Worm (Caenorhabditis elegans): ENCODE results near the gene lpr-5.

Gene lpr-5

DNA sequence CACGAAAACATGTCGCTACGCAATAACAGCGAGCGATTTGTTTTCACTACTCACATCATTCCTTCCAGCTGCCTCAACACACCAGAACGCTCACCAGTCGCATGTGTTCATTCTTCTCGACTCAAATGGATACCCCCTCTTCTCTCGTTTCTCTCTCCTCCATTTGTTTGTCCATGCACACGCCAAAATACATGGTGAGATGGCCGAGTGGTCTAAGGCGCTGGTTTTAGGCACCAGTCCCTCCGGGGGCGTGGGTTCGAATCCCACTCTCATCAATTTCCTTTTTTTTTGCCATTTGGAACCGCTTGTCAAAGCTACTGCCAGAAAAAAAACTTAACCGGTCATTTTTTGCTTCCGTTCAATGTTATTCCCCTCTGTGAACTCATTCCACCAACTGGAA lies 33.6 kb downstream of the lpr-5 start:
- TF ChIP-seq ceh-39 (tag; optimal IDR thresholded peaks at IDR 0.05), result peak; percentile 16
- peak; percentile 88 for TF ChIP-seq mls-2 (tag; optimal IDR thresholded peaks at IDR 0.05)
- peak; percentile 64 for TF ChIP-seq lin-13 (tag; optimal IDR thresholded peaks at IDR 0.05)
- peak; percentile 46 for TF ChIP-seq unc-120 (tag; optimal IDR thresholded peaks at IDR 0.05; ENCODE audit: poor library complexity, severe bottlenecking)
- no peak for TF ChIP-seq unc-62 (GFP tag; optimal IDR thresholded peaks at IDR 0.05)
- TF ChIP-seq mab-5 (tag; optimal IDR thresholded peaks at IDR 0.05), result no peak
- no peak for TF ChIP-seq elt-1 (tag; optimal IDR thresholded peaks at IDR 0.05; ENCODE audit: borderline replicate concordance, insufficient read depth)
- no peak for TF ChIP-seq blmp-1 (tag; optimal IDR thresholded peaks at IDR 0.05)
- TF ChIP-seq tbx-8 (GFP tag; optimal IDR thresholded peaks at IDR 0.05), result peak; percentile 51
- TF ChIP-seq nhr-28 (tag; optimal IDR thresholded peaks at IDR 0.05), result no peak
- TF ChIP-seq sem-2 (GFP tag; optimal IDR thresholded peaks at IDR 0.05), result peak; percentile 73
- TF ChIP-seq ceh-83 (GFP tag; optimal IDR thresholded peaks at IDR 0.05), result peak; percentile 83
- TF ChIP-seq nhr-237 (tag; optimal IDR thresholded peaks at IDR 0.05), result peak; percentile 9
- no peak for TF ChIP-seq nhr-76 (tag; optimal IDR thresholded peaks at IDR 0.05)
- peak; percentile 55 for TF ChIP-seq bed-3 (GFP tag; optimal IDR thresholded peaks at IDR 0.05)
- TF ChIP-seq drap-1 (GFP tag; optimal IDR thresholded peaks at IDR 0.05), result peak; percentile 84
- TF ChIP-seq lin-32 (GFP tag; optimal IDR thresholded peaks at IDR 0.05), result peak; percentile 63
- no peak for TF ChIP-seq snpc-4 (tag; optimal IDR thresholded peaks at IDR 0.05)
- peak; percentile 6 for TF ChIP-seq nhr-12 (tag; optimal IDR thresholded peaks at IDR 0.05)
- TF ChIP-seq sptf-1 (tag; optimal IDR thresholded peaks at IDR 0.05), result peak; percentile 86
- TF ChIP-seq pha-4 (tag; optimal IDR thresholded peaks at IDR 0.05), result peak; percentile 48
- peak; percentile 86 for TF ChIP-seq cnd-1 (tag; optimal IDR thresholded peaks at IDR 0.05)
- peak; percentile 75 for TF ChIP-seq ceh-43 (GFP tag; optimal IDR thresholded peaks at IDR 0.05)
- TF ChIP-seq elt-3 (tag; optimal IDR thresholded peaks at IDR 0.05), result no peak
- TF ChIP-seq ztf-11 (tag; optimal IDR thresholded peaks at IDR 0.05), result peak; percentile 69
- no peak for TF ChIP-seq lsy-2 (tag; optimal IDR thresholded peaks at IDR 0.05)
- no peak for TF ChIP-seq hlh-1 (tag; optimal IDR thresholded peaks at IDR 0.05)
- TF ChIP-seq M03D4.4 (tag; optimal IDR thresholded peaks at IDR 0.05), result peak; percentile 82
- TF ChIP-seq zip-8 (tag; optimal IDR thresholded peaks at IDR 0.05), result no peak
- peak; percentile 55 for TF ChIP-seq ces-1 (GFP tag; optimal IDR thresholded peaks at IDR 0.05)
- TF ChIP-seq nhr-2 (tag; optimal IDR thresholded peaks at IDR 0.05), result no peak
- TF ChIP-seq unc-39 (tag; optimal IDR thresholded peaks at IDR 0.05), result no peak
- TF ChIP-seq ham-2 (GFP tag; optimal IDR thresholded peaks at IDR 0.05), result peak; percentile 5
- TF ChIP-seq flh-1 (GFP tag; optimal IDR thresholded peaks at IDR 0.05), result peak; percentile 31
- TF ChIP-seq mep-1 (tag; optimal IDR thresholded peaks at IDR 0.05), result peak; percentile 41

DNA sequence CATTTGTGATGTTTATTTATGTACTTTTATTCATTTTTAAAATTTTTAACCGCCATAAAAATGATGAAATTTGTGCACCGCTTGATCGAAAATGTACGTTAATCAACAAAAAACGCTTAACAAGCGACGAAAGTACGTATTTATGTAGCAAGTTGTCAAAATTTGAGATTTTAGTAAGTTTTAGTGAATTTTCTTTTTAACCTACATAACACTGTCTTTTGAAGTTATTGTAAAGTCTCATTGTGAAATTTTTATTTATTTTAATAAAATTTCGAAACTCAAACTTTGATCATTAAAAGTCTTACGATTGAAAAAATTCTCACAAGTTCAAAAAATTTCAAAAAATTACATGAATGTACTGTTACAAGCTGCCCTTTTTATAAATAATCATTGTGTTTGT lies 35.4 kb downstream of the lpr-5 start:
- no peak for TF ChIP-seq hlh-1 (tag; optimal IDR thresholded peaks at IDR 0.05)
- TF ChIP-seq nhr-28 (tag; optimal IDR thresholded peaks at IDR 0.05), result no peak
- TF ChIP-seq unc-62 (GFP tag; optimal IDR thresholded peaks at IDR 0.05), result no peak
- TF ChIP-seq zip-8 (tag; optimal IDR thresholded peaks at IDR 0.05), result no peak
- TF ChIP-seq unc-39 (tag; optimal IDR thresholded peaks at IDR 0.05), result no peak
- TF ChIP-seq lin-13 (tag; optimal IDR thresholded peaks at IDR 0.05), result no peak
- no peak for TF ChIP-seq mls-2 (tag; optimal IDR thresholded peaks at IDR 0.05)
- no peak for TF ChIP-seq unc-120 (tag; optimal IDR thresholded peaks at IDR 0.05; ENCODE audit: poor library complexity, severe bottlenecking)
- no peak for TF ChIP-seq blmp-1 (tag; optimal IDR thresholded peaks at IDR 0.05)
- TF ChIP-seq ceh-39 (tag; optimal IDR thresholded peaks at IDR 0.05), result no peak
- no peak for TF ChIP-seq nhr-2 (tag; optimal IDR thresholded peaks at IDR 0.05)
- TF ChIP-seq flh-1 (GFP tag; optimal IDR thresholded peaks at IDR 0.05), result no peak
- no peak for TF ChIP-seq ces-1 (GFP tag; optimal IDR thresholded peaks at IDR 0.05)
- no peak for TF ChIP-seq mep-1 (tag; optimal IDR thresholded peaks at IDR 0.05)
- no peak for TF ChIP-seq lin-32 (GFP tag; optimal IDR thresholded peaks at IDR 0.05)
- no peak for TF ChIP-seq cnd-1 (tag; optimal IDR thresholded peaks at IDR 0.05)
- TF ChIP-seq nhr-12 (tag; optimal IDR thresholded peaks at IDR 0.05), result no peak
- no peak for TF ChIP-seq nhr-76 (tag; optimal IDR thresholded peaks at IDR 0.05)

DNA sequence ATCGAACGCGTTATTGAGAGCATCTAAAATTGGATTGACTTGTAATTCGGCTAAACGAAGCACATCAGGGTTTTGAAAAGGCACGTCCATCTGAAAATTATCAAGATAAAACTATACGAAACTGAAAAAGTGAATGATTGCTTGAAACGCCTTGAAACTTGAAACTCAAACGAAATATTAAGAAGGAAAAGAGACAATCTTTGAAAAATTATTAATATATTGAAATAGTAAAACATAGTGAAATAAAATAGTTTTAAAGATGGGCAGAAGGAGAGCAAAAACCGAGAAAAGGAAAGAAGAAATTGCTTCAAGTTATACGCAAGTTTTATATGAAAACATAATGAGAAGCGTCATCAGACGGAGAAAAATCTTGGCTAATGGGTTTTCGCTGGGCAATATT lies 36.2 kb downstream of the lpr-5 start, which contains the start of gene W02H3.3:
W02H3.3 (minus strand) TSS at position 101 of the 400 bp plus-strand sequence.
- TF ChIP-seq elt-3 (tag; optimal IDR thresholded peaks at IDR 0.05), result no peak
- TF ChIP-seq ceh-43 (GFP tag; optimal IDR thresholded peaks at IDR 0.05), result no peak
- no peak for TF ChIP-seq flh-1 (GFP tag; optimal IDR thresholded peaks at IDR 0.05)
- no peak for TF ChIP-seq nhr-12 (tag; optimal IDR thresholded peaks at IDR 0.05)
- no peak for TF ChIP-seq elt-1 (tag; optimal IDR thresholded peaks at IDR 0.05; ENCODE audit: borderline replicate concordance, insufficient read depth)
- no peak for TF ChIP-seq unc-39 (tag; optimal IDR thresholded peaks at IDR 0.05)
- TF ChIP-seq nhr-76 (tag; optimal IDR thresholded peaks at IDR 0.05), result no peak
- TF ChIP-seq mab-5 (tag; optimal IDR thresholded peaks at IDR 0.05), result no peak
- no peak for TF ChIP-seq zip-8 (tag; optimal IDR thresholded peaks at IDR 0.05)
- TF ChIP-seq nhr-237 (tag; optimal IDR thresholded peaks at IDR 0.05), result no peak
- no peak for TF ChIP-seq drap-1 (GFP tag; optimal IDR thresholded peaks at IDR 0.05)
